Fruit fly (Drosophila melanogaster) whole organism, embryonic: ENCODE measurements around the gene PIP82.

ENCODE experiments used
- Blimp-1 ChIP-seq: fragments of 200-800 bp; sonication (Bioruptor generic); optimal IDR thresholded peaks from 3 replicates; lab custom pipeline; 2018; ENCODE audit warnings: missing biosample characterization, missing genetic modification characterization, mild to moderate bottlenecking, moderate library complexity, missing genetic modification reagents
- CG10366 ChIP-seq: fragments of 200-800 bp; sonication (Bioruptor generic); IDR thresholded peaks from 2 replicates; pipeline ENCODE4 v1.3.6; 2022; ENCODE audit warnings: missing biosample characterization, missing genetic modification characterization
- CG11085 ChIP-seq: fragments of 200-800 bp; sonication (Bioruptor generic); IDR thresholded peaks from 2 replicates; pipeline ENCODE4 v1.3.6; 2022; ENCODE audit warnings: missing biosample characterization, missing genetic modification characterization
- CG11695 ChIP-seq: fragments of 200-800 bp; sonication (Bioruptor generic); IDR thresholded peaks from 3 replicates; pipeline ENCODE4 v1.3.6; 2022; ENCODE audit warnings: missing biosample characterization, missing genetic modification characterization
- CG14710 ChIP-seq: fragments of 200-800 bp; sonication (Bioruptor generic); optimal IDR thresholded peaks from 3 replicates; lab custom pipeline; 2019; ENCODE audit warnings: missing biosample characterization, mild to moderate bottlenecking, missing genetic modification characterization, moderate library complexity
- CG15696 ChIP-seq: fragments of 200-800 bp; sonication (Bioruptor generic); optimal IDR thresholded peaks from 2 replicates; lab custom pipeline; 2019; ENCODE audit warnings: missing biosample characterization, mild to moderate bottlenecking, missing genetic modification characterization, moderate library complexity
- CG18599 ChIP-seq: fragments of 200-800 bp; sonication (Bioruptor generic); optimal IDR thresholded peaks from 3 replicates; lab custom pipeline; 2017; ENCODE audit warnings: missing biosample characterization, missing genetic modification characterization, mild to moderate bottlenecking, moderate library complexity, missing genetic modification reagents
- CG2120 ChIP-seq: fragments of 200-800 bp; sonication (Bioruptor generic); optimal IDR thresholded peaks from 3 replicates; lab custom pipeline; 2016; ENCODE audit warnings: missing biosample characterization, missing genetic modification characterization
- CG2202 ChIP-seq: fragments of 200-800 bp; sonication (Bioruptor generic); optimal IDR thresholded peaks from 2 replicates; lab custom pipeline; 2018; ENCODE audit warnings: missing biosample characterization, mild to moderate bottlenecking, missing genetic modification characterization
- CG32532 ChIP-seq: fragments of 200-800 bp; sonication (Bioruptor generic); IDR thresholded peaks from 2 replicates; pipeline ENCODE4 v1.3.6; 2022; ENCODE audit warnings: missing biosample characterization, missing genetic modification characterization
- CG33213 ChIP-seq: fragments of 200-800 bp; sonication (Bioruptor generic); optimal IDR thresholded peaks from 3 replicates; lab custom pipeline; 2016; ENCODE audit warnings: missing biosample characterization, missing genetic modification characterization
- CG3726 ChIP-seq: fragments of 200-800 bp; sonication (Bioruptor generic); IDR thresholded peaks from 3 replicates; pipeline ENCODE4, ENCODE4 v1.3.6; 2022; ENCODE audit warnings: missing biosample characterization, missing genetic modification characterization
- CG6654 ChIP-seq: fragments of 200-800 bp; sonication (Bioruptor generic); optimal IDR thresholded peaks from 2 replicates; lab custom pipeline; 2017; ENCODE audit warnings: missing biosample characterization, mild to moderate bottlenecking, missing genetic modification characterization
- CG6791 ChIP-seq: fragments of 200-800 bp; sonication (Bioruptor generic); IDR thresholded peaks from 3 replicates; pipeline ENCODE4 v1.3.6; 2022; ENCODE audit warnings: missing biosample characterization, missing genetic modification characterization; ENCODE audit not compliant: partially characterized antibody
- CG7745 ChIP-seq: fragments of 200-800 bp; sonication (Bioruptor generic); optimal IDR thresholded peaks from 2 replicates; lab custom pipeline; 2018; ENCODE audit warnings: missing biosample characterization, mild to moderate bottlenecking, missing genetic modification characterization, moderate library complexity
- CG8089 ChIP-seq: fragments of 200-800 bp; sonication (Bioruptor generic); optimal IDR thresholded peaks from 3 replicates; lab custom pipeline; 2016; ENCODE audit warnings: missing biosample characterization, missing genetic modification characterization
- CG9215 ChIP-seq: fragments of 200-800 bp; sonication (Bioruptor generic); IDR thresholded peaks from 2 replicates; pipeline ENCODE4 v1.3.6; 2022; ENCODE audit warnings: missing biosample characterization, missing genetic modification characterization
- Camta ChIP-seq: fragments of 200-800 bp; sonication (Bioruptor generic); optimal IDR thresholded peaks from 2 replicates; lab custom pipeline; 2016; ENCODE audit warnings: missing biosample characterization, missing genetic modification characterization
- Dbx ChIP-seq: fragments of 200-800 bp; sonication (Bioruptor generic); IDR thresholded peaks from 3 replicates; pipeline ENCODE4 v1.3.6; 2022; ENCODE audit warnings: missing biosample characterization, missing genetic modification characterization
- Dfd ChIP-seq, 2 experiments: fragments of >200 bp; optimal IDR thresholded peaks; 2 replicates each; lab custom pipeline; 2017; ENCODE audit warnings: missing biosample characterization in 2 of 2, missing genetic modification characterization in 2 of 2
- E2f1 ChIP-seq: fragments of 200-800 bp; sonication (Bioruptor generic); IDR thresholded peaks from 2 replicates; pipeline ENCODE4 v1.3.6; 2022; ENCODE audit warnings: missing biosample characterization, missing genetic modification characterization
- HLHmδ ChIP-seq: fragments of 200-800 bp; sonication (Bioruptor generic); optimal IDR thresholded peaks from 2 replicates; lab custom pipeline; 2018; ENCODE audit warnings: missing biosample characterization, mild to moderate bottlenecking, missing genetic modification characterization, moderate library complexity
- Hmr ChIP-seq: fragments of 200-800 bp; sonication (Bioruptor generic); optimal IDR thresholded peaks from 3 replicates; lab custom pipeline; 2017; ENCODE audit warnings: mild to moderate bottlenecking, missing biosample characterization, missing genetic modification reagents, missing genetic modification characterization
- Lim3 ChIP-seq: fragments of 200-800 bp; sonication (Bioruptor generic); IDR thresholded peaks from 2 replicates; pipeline ENCODE4 v1.3.6; 2022; ENCODE audit warnings: missing biosample characterization, missing genetic modification characterization
- Ravus ChIP-seq: fragments of 200-800 bp; sonication (Bioruptor generic); IDR thresholded peaks from 2 replicates; pipeline ENCODE4 v1.3.6; 2022; ENCODE audit warnings: missing biosample characterization, missing genetic modification characterization
- Sin3A ChIP-seq: fragments of >200 bp; optimal IDR thresholded peaks from 2 replicates; lab custom pipeline; 2018
- Xrp1 ChIP-seq: fragments of 200-800 bp; sonication (Bioruptor generic); IDR thresholded peaks from 2 replicates; pipeline ENCODE4 v1.3.6; 2022; ENCODE audit warnings: missing biosample characterization, missing genetic modification characterization
- YL-1 ChIP-seq: fragments of 200-800 bp; sonication (Bioruptor generic); optimal IDR thresholded peaks from 3 replicates; lab custom pipeline; 2017; ENCODE audit warnings: missing biosample characterization, mild to moderate bottlenecking, missing genetic modification characterization
- corto ChIP-seq: fragments of 200-800 bp; sonication (Bioruptor generic); optimal IDR thresholded peaks from 2 replicates; lab custom pipeline; 2016; ENCODE audit warnings: missing biosample characterization, mild to moderate bottlenecking, missing genetic modification characterization, moderate library complexity
- crp ChIP-seq, 2 experiments: fragments of 200-800 bp; sonication (Bioruptor generic); optimal IDR thresholded peaks; 2 replicates in 1 of 2; 3 replicates in 1 of 2; lab custom pipeline; 2017; ENCODE audit warnings: missing biosample characterization in 2 of 2, missing genetic modification characterization in 2 of 2, mild to moderate bottlenecking in 1 of 2, moderate library complexity in 1 of 2
- dpn ChIP-seq, 2 experiments: fragments of 200-800 bp; sonication (Bioruptor generic); optimal IDR thresholded peaks; 3 replicates each; lab custom pipeline; 2016; ENCODE audit warnings: missing biosample characterization in 2 of 2, missing genetic modification characterization in 2 of 2
- emc ChIP-seq: fragments of 200-800 bp; sonication (Bioruptor generic); optimal IDR thresholded peaks from 2 replicates; lab custom pipeline; 2016; ENCODE audit warnings: missing biosample characterization, missing genetic modification characterization
- gfzf ChIP-seq: fragments of 200-800 bp; sonication (Bioruptor generic); optimal IDR thresholded peaks from 2 replicates; lab custom pipeline; 2016; ENCODE audit warnings: missing biosample characterization, mild to moderate bottlenecking, missing genetic modification characterization, moderate library complexity
- hkb ChIP-seq, 2 experiments: fragments of 200-800 bp in 1 of 2; fragments of >200 bp in 1 of 2; sonication (Bioruptor generic) in 1 of 2; IDR thresholded peaks in 1 of 2; optimal IDR thresholded peaks in 1 of 2; 2 replicates each; pipeline versions ENCODE4 v1.3.6 to Lab custom; 2017 to 2022; ENCODE audit warnings: missing biosample characterization in 1 of 2, missing genetic modification characterization in 1 of 2
- kah ChIP-seq: fragments of 200-800 bp; sonication (Bioruptor generic); optimal IDR thresholded peaks from 2 replicates; lab custom pipeline; 2018; ENCODE audit warnings: missing biosample characterization, mild to moderate bottlenecking, missing genetic modification characterization
- lab ChIP-seq: fragments of 200-800 bp; sonication (Bioruptor generic); optimal IDR thresholded peaks from 3 replicates; lab custom pipeline; 2017; ENCODE audit warnings: missing biosample characterization, missing genetic modification characterization, mild to moderate bottlenecking, moderate library complexity, missing genetic modification reagents
- lilli ChIP-seq: fragments of 200-800 bp; sonication (Bioruptor generic); optimal IDR thresholded peaks from 3 replicates; lab custom pipeline; 2016; ENCODE audit warnings: missing biosample characterization, missing genetic modification characterization
- odd ChIP-seq: fragments of 200-800 bp; sonication (Bioruptor generic); optimal IDR thresholded peaks from 2 replicates; lab custom pipeline; 2017; ENCODE audit warnings: missing biosample characterization, mild to moderate bottlenecking, missing genetic modification characterization
- otp ChIP-seq: fragments of 200-800 bp; sonication (Bioruptor generic); IDR thresholded peaks from 3 replicates; pipeline ENCODE4, ENCODE4 v1.3.6; 2022; ENCODE audit warnings: missing biosample characterization, missing genetic modification characterization
- pfk ChIP-seq: fragments of 200-800 bp; sonication (Bioruptor generic); optimal IDR thresholded peaks from 2 replicates; lab custom pipeline; 2018; ENCODE audit warnings: missing biosample characterization, mild to moderate bottlenecking, missing genetic modification characterization, moderate library complexity
- pita ChIP-seq: fragments of 200-800 bp; sonication (Bioruptor generic); optimal IDR thresholded peaks from 2 replicates; lab custom pipeline; 2017; ENCODE audit warnings: missing biosample characterization, mild to moderate bottlenecking, missing genetic modification characterization
- prd ChIP-seq, 3 experiments: fragments of >200 bp in 2 of 3; fragments of 200-800 bp in 1 of 3; sonication (Bioruptor generic) in 1 of 3; optimal IDR thresholded peaks in 2 of 3; IDR thresholded peaks in 1 of 3; 2 replicates in 2 of 3; 3 replicates in 1 of 3; pipeline versions ENCODE4 v1.3.6 to Lab custom; 2017 to 2022; ENCODE audit warnings: missing biosample characterization in 1 of 3, missing genetic modification characterization in 1 of 3
- sr ChIP-seq: fragments of 200-800 bp; sonication (Bioruptor generic); IDR thresholded peaks from 3 replicates; pipeline ENCODE4 v1.3.6; 2022; ENCODE audit warnings: missing biosample characterization, missing genetic modification characterization
- stc ChIP-seq: fragments of 200-800 bp; sonication (Bioruptor generic); IDR thresholded peaks from 2 replicates; pipeline ENCODE4 v1.3.6; 2022; ENCODE audit warnings: missing biosample characterization, missing genetic modification characterization
- tgo ChIP-seq: fragments of 200-800 bp; sonication (Bioruptor generic); IDR thresholded peaks from 3 replicates; pipeline ENCODE4 v1.3.6; 2022; ENCODE audit warnings: missing biosample characterization, missing genetic modification characterization
- trem ChIP-seq: fragments of 200-800 bp; optimal IDR thresholded peaks from 3 replicates; lab custom pipeline; 2019; ENCODE audit warnings: missing biosample characterization, mild to moderate bottlenecking, missing genetic modification characterization, moderate library complexity
- yki ChIP-seq: fragments of >200 bp; optimal IDR thresholded peaks from 3 replicates; lab custom pipeline; 2018

PIP82 gene

dm6 chrX:8561404-8562397, 32.2 kb upstream of the PIP82 start (continued):
- TF ChIP-seq Blimp-1 (GFP tag; lab: Kevin White, UChicago) (peak; percentile 42), gfzf (no peak), CG32532 (GFP tag; lab: Robert Waterston, UW) (peak; percentile 49), stc (no peak), CG6791 (GFP tag; lab: Robert Waterston, UW) (peak; percentile 67; the same call in 2 of the 3 replicates), odd (GFP tag; lab: Kevin White, UChicago) (peak; percentile 20), CG3726 (no peak), CG18599 (GFP tag; lab: Kevin White, UChicago) (peak; percentile 70), emc (GFP tag; lab: Kevin White, UChicago) (no peak), crp (GFP tag; optimal IDR thresholded peaks at IDR 0.05; lab: Kevin White, UChicago) (no peak), CG8089 (no peak), dpn (GFP tag; optimal IDR thresholded peaks at IDR 0.05; lab: Kevin White, UChicago) (peak; percentile 43 to 52), HLHmδ (GFP tag; lab: Kevin White, UChicago) (no peak), CG14710 (tag; lab: Kevin White, UChicago) (peak; percentile 26), corto (GFP tag; lab: Kevin White, UChicago) (no peak), trem (tag; lab: Kevin White, UChicago) (peak; percentile 13), lilli (GFP tag; lab: Kevin White, UChicago) (peak; percentile 29), kah (peak; percentile 99), CG15696 (tag; lab: Kevin White, UChicago) (no peak), CG2202 (tag; lab: Kevin White, UChicago) (no peak), prd (optimal IDR thresholded peaks at IDR 0.05; lab: Kevin White, UChicago) (no peak), prd (GFP tag; IDR thresholded peaks at IDR 0.05; lab: Robert Waterston, UW) (peak; percentile 37; the same call in 1 of the 3 replicates), pita (GFP tag; lab: Kevin White, UChicago) (no peak), CG33213 (peak; percentile 38), Xrp1 (GFP tag; lab: Robert Waterston, UW) (peak; percentile 46), E2f1 (GFP tag; lab: Robert Waterston, UW) (no peak; the same call in 1 of the 2 replicates), Ravus (GFP tag; lab: Robert Waterston, UW) (no peak), CG6654 (GFP tag; lab: Kevin White, UChicago) (no peak), CG2120 (peak; percentile 20), Dfd (GFP tag; optimal IDR thresholded peaks at IDR 0.05; lab: Kevin White, UChicago) (no peak), Sin3A (lab: Kevin White, UChicago) (peak; percentile 23), Camta (peak; percentile 15), CG11695 (no peak), tgo (GFP tag; lab: Robert Waterston, UW) (0 out of 3 replicates have a peak, but pooled peaks have one; percentile 16), CG9215 (GFP tag; lab: Robert Waterston, UW) (no peak), hkb (optimal IDR thresholded peaks at IDR 0.05; lab: Kevin White, UChicago) (no peak), hkb (GFP tag; IDR thresholded peaks at IDR 0.05; lab: Robert Waterston, UW) (peak; percentile 39; the same call in 1 of the 2 replicates), YL-1 (peak; percentile 47), yki (no peak), pfk (no peak), CG11085 (GFP tag; lab: Robert Waterston, UW) (no peak), lab (GFP tag; lab: Kevin White, UChicago) (peak; percentile 65), CG10366 (no peak), otp (GFP tag; lab: Robert Waterston, UW) (peak; percentile 60; the same call in 1 of the 3 replicates), Hmr (GFP tag; lab: Kevin White, UChicago) (peak; percentile 44), Lim3 (no peak), CG7745 (tag; lab: Kevin White, UChicago) (peak; percentile 97), sr (peak; percentile 54; the same call in 1 of the 3 replicates), Dbx (GFP tag; lab: Robert Waterston, UW) (0 out of 3 replicates have a peak, but pooled peaks have one; percentile 14)
